Worm (Caenorhabditis elegans): Measurements from ENCODE around the gene sdz-8.

ce11 chrV:11496283-11496682 is 19.7 kb downstream of the sdz-8 start, which contains the start of gene htrl-1:
- TF ChIP-seq nhr-237 (tag; optimal IDR thresholded peaks at IDR 0.05), result no peak
- no peak for TF ChIP-seq aly-2 (tag; optimal IDR thresholded peaks at IDR 0.05)
- TF ChIP-seq nhr-21 (tag; optimal IDR thresholded peaks at IDR 0.05), result no peak
- TF ChIP-seq nhr-6 (tag; optimal IDR thresholded peaks at IDR 0.05), result no peak
- TF ChIP-seq unc-55 (GFP tag; optimal IDR thresholded peaks at IDR 0.05), result no peak
- TF ChIP-seq nhr-25 (tag; optimal IDR thresholded peaks at IDR 0.05), result no peak
- no peak for TF ChIP-seq elt-1 (tag; optimal IDR thresholded peaks at IDR 0.05)

Measured in whole organism, L2 larva.